Worm (Caenorhabditis elegans) whole organism, mixed stage, embryonic: ENCODE data around the gene otub-3.

Experiments used
- elt-3 ChIP-seq: fragments of 150-350 bp; optimal IDR thresholded peaks from 2 replicates; lab custom pipeline; 2014; ENCODE audit warnings: missing biosample characterization, missing genetic modification characterization
- hlh-1 ChIP-seq: fragments of 150-350 bp; optimal IDR thresholded peaks from 2 replicates; lab custom pipeline; 2014; ENCODE audit warnings: missing biosample characterization, missing genetic modification reagents, missing genetic modification characterization
- lin-13 ChIP-seq: fragments of 150-350 bp; optimal IDR thresholded peaks from 2 replicates; lab custom pipeline; 2014; ENCODE audit warnings: missing biosample characterization, missing genetic modification characterization
- nhr-237 ChIP-seq: fragments of 150-350 bp; optimal IDR thresholded peaks from 2 replicates; lab custom pipeline; 2014; ENCODE audit warnings: missing biosample characterization, missing genetic modification characterization
- nhr-28 ChIP-seq: fragments of 150-350 bp; optimal IDR thresholded peaks from 2 replicates; lab custom pipeline; 2014; ENCODE audit warnings: missing biosample characterization, missing genetic modification characterization
- nhr-76 ChIP-seq: sonication (generic microtip); optimal IDR thresholded peaks from 2 replicates; lab custom pipeline; 2017; ENCODE audit warnings: missing biosample characterization, missing genetic modification characterization
- pha-4 ChIP-seq: fragments of 150-350 bp; optimal IDR thresholded peaks from 2 replicates; lab custom pipeline; 2018; ENCODE audit warnings: missing biosample characterization, missing genetic modification reagents, missing genetic modification characterization
- sptf-1 ChIP-seq: sonication (generic microtip); optimal IDR thresholded peaks from 2 replicates; lab custom pipeline; 2017; ENCODE audit warnings: mild to moderate bottlenecking, missing genetic modification characterization, moderate library complexity, missing compliant biosample characterization
- unc-39 ChIP-seq: fragments of 150-350 bp; optimal IDR thresholded peaks from 2 replicates; lab custom pipeline; 2014; ENCODE audit warnings: missing biosample characterization, missing genetic modification characterization
- unc-62 ChIP-seq: fragments of 150-350 bp; optimal IDR thresholded peaks from 2 replicates; lab custom pipeline; 2014; ENCODE audit warnings: missing biosample characterization, missing genetic modification reagents, missing genetic modification characterization
- zip-8 ChIP-seq: fragments of 150-350 bp; optimal IDR thresholded peaks from 2 replicates; lab custom pipeline; 2014; ENCODE audit warnings: missing biosample characterization, missing genetic modification characterization

ce11 chrIV:8679225-8679624 lies 48.8 kb upstream of the otub-3 start, which contains the start of gene nlp-60:
- TF ChIP-seq pha-4 (tag; lab: Kevin White, UChicago) (no peak), sptf-1 (tag; lab: Kevin White, UChicago) (no peak), zip-8 (tag; lab: Kevin White, UChicago) (no peak), elt-3 (tag; lab: Kevin White, UChicago) (no peak), unc-62 (no peak), nhr-76 (tag; lab: Kevin White, UChicago) (no peak), lin-13 (tag; lab: Kevin White, UChicago) (no peak), nhr-237 (tag; lab: Kevin White, UChicago) (no peak), unc-39 (tag; lab: Kevin White, UChicago) (no peak), nhr-28 (no peak), hlh-1 (tag; lab: Kevin White, UChicago) (no peak)
